Worm (Caenorhabditis elegans) whole organism, mixed stage, embryonic: ENCODE results near the gene nspg-6.

Experiments
- elt-1 ChIP-seq: sonication (generic microtip); optimal IDR thresholded peaks from 2 replicates; lab custom pipeline; 2017; ENCODE audit warnings: missing genetic modification characterization, mild to moderate bottlenecking, missing compliant biosample characterization, antibody characterized with exemption, moderate library complexity, borderline replicate concordance; ENCODE audit not compliant: insufficient read depth
- mep-1 ChIP-seq: fragments of 150-350 bp; optimal IDR thresholded peaks from 2 replicates; lab custom pipeline; 2017; ENCODE audit warnings: missing biosample characterization, missing genetic modification reagents, missing genetic modification characterization, inconsistent platforms
- snpc-4 ChIP-seq: fragments of 150-350 bp; optimal IDR thresholded peaks from 2 replicates; lab custom pipeline; 2014; ENCODE audit warnings: missing biosample characterization, missing genetic modification characterization
- tbx-8 ChIP-seq: fragments of 200-800 bp; sonication (Bioruptor generic); optimal IDR thresholded peaks from 2 replicates; lab custom pipeline; 2018; ENCODE audit warnings: mild to moderate bottlenecking, missing genetic modification characterization, moderate library complexity, missing compliant biosample characterization
- ztf-11 ChIP-seq: fragments of 150-350 bp; optimal IDR thresholded peaks from 2 replicates; lab custom pipeline; 2014; ENCODE audit warnings: missing biosample characterization, missing genetic modification characterization

DNA sequence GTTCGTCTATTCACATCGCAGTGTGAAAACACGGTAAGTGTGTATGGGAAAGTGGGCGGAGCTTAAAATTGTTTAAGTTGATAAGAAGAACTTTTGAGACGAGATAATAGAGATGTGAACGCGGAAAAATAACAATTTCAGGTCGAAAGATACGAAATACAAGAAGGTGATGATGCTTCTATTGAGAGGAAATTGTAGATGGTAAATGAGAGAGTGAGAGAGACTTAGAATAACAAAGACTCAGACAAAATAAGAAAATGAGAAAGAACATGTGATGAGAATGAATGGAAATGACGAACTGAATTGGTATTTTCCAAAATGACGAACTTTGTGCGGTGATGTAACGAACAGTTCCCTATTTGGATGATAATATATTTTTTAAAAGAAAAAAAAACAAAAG, 43.7 kb downstream of the nspg-6 start:
- TF ChIP-seq elt-1 (tag; lab: Kevin White, UChicago) (no peak), snpc-4 (tag; lab: Kevin White, UChicago) (no peak), mep-1 (tag; lab: Kevin White, UChicago) (no peak), tbx-8 (GFP tag; lab: Kevin White, UChicago) (no peak), ztf-11 (no peak)
